Fruit fly (Drosophila melanogaster): Measurements from ENCODE around the gene CheA84a.

Gene CheA84a

dm6 chr3R:8181412-8182108 is 23.1 kb downstream of the CheA84a start, which contains the start of gene grn (continued):
- TF ChIP-seq CG32532 (GFP tag; IDR thresholded peaks at IDR 0.05) (peak; percentile 42; the same call in 1 of the 2 replicates), Hr3 (GFP tag; optimal IDR thresholded peaks at IDR 0.05) (no peak), CG12659 (GFP tag; optimal IDR thresholded peaks at IDR 0.05) (no peak), Spps (tag; optimal IDR thresholded peaks at IDR 0.05) (no peak), danr (GFP tag; IDR thresholded peaks at IDR 0.05) (no peak), Hmr (GFP tag; optimal IDR thresholded peaks at IDR 0.05) (peak; percentile 12), trem (tag; optimal IDR thresholded peaks at IDR 0.05) (no peak), tio (GFP tag; optimal IDR thresholded peaks at IDR 0.05) (no peak), CG10959 (GFP tag; IDR thresholded peaks at IDR 0.05) (no peak), CG6689 (GFP tag; IDR thresholded peaks at IDR 0.05) (no peak), CG14710 (tag; optimal IDR thresholded peaks at IDR 0.05) (peak; percentile 16), CG3995 (GFP tag; optimal IDR thresholded peaks at IDR 0.05) (no peak), CG4820 (GFP tag; optimal IDR thresholded peaks at IDR 0.05) (no peak), CG7839 (tag; optimal IDR thresholded peaks at IDR 0.05) (no peak), CG32772 (GFP tag; IDR thresholded peaks at IDR 0.05) (no peak), BEAF-32 (GFP tag; optimal IDR thresholded peaks at IDR 0.05) (no peak), hbn (GFP tag; IDR thresholded peaks at IDR 0.05; ENCODE audit: partially characterized antibody) (no peak), CG9932 (GFP tag; IDR thresholded peaks at IDR 0.05) (no peak), grau (tag; optimal IDR thresholded peaks at IDR 0.05) (peak; percentile 29), Fer2 (tag; optimal IDR thresholded peaks at IDR 0.05) (no peak), CG5953 (GFP tag; IDR thresholded peaks at IDR 0.05) (no peak), vnd (GFP tag; IDR thresholded peaks at IDR 0.05; ENCODE audit: partially characterized antibody) (0 out of 3 replicates have a peak, but pooled peaks have one; percentile 17), E2f1 (GFP tag; IDR thresholded peaks at IDR 0.05) (no peak), CG15011 (GFP tag; optimal IDR thresholded peaks at IDR 0.05) (no peak), cad (GFP tag; optimal IDR thresholded peaks at IDR 0.05) (peak; percentile 34), Atf-2 (GFP tag; optimal IDR thresholded peaks at IDR 0.05) (no peak), CG1792 (GFP tag; optimal IDR thresholded peaks at IDR 0.05) (no peak), Rx (GFP tag; IDR thresholded peaks at IDR 0.05) (no peak), HmgZ (tag; optimal IDR thresholded peaks at IDR 0.05) (peak; percentile 90), CG30020 (tag; optimal IDR thresholded peaks at IDR 0.05) (no peak), CG3065 (GFP tag; optimal IDR thresholded peaks at IDR 0.05) (peak; percentile 82), NC2α (GFP tag; optimal IDR thresholded peaks at IDR 0.05) (no peak), CG14441 (GFP tag; IDR thresholded peaks at IDR 0.05) (no peak), CG6272 (GFP tag; IDR thresholded peaks at IDR 0.05) (0 out of 2 replicates have a peak, but pooled peaks have one; percentile 32), CG4424 (GFP tag; optimal IDR thresholded peaks at IDR 0.05) (peak; percentile 15), bab2 (GFP tag; optimal IDR thresholded peaks at IDR 0.05) (no peak), esg (GFP tag; conservative IDR thresholded peaks at IDR 0.05) (no peak), CG17328 (GFP tag; IDR thresholded peaks at IDR 0.05) (peak; percentile 46; the same call in 1 of the 2 replicates), Dfd (GFP tag; optimal IDR thresholded peaks at IDR 0.05) (peak in 1 of 2 experiments; percentile 84), dan (GFP tag; IDR thresholded peaks at IDR 0.05) (no peak), CG13775 (GFP tag; optimal IDR thresholded peaks at IDR 0.05) (peak; percentile 23), Dip3 (GFP tag; optimal IDR thresholded peaks at IDR 0.05) (no peak), Ravus (GFP tag; IDR thresholded peaks at IDR 0.05) (no peak), CG1647 (GFP tag; optimal IDR thresholded peaks at IDR 0.05) (no peak), CG8388 (GFP tag; optimal IDR thresholded peaks at IDR 0.05) (peak; percentile 20), ato (GFP tag; IDR thresholded peaks at IDR 0.05; ENCODE audit: partially characterized antibody) (peak; percentile 55), ftz-f1 (GFP tag; optimal IDR thresholded peaks at IDR 0.05) (peak; percentile 8), CG10431 (GFP tag; optimal IDR thresholded peaks at IDR 0.05) (no peak), CG3847 (GFP tag; IDR thresholded peaks at IDR 0.05) (0 out of 2 replicates have a peak, but pooled peaks have one; percentile 51), CG12769 (tag; optimal IDR thresholded peaks at IDR 0.05) (peak; percentile 49)
